Fruit fly (Drosophila melanogaster) whole organism: ENCODE results near the gene CG11590.

Source experiments
- CG8478 ChIP-seq: fragments of >200 bp; optimal IDR thresholded peaks from 2 replicates; lab custom pipeline; 2018; ENCODE audit warnings: inconsistent platforms
- Dll ChIP-seq: fragments of >200 bp; optimal IDR thresholded peaks from 2 replicates; lab custom pipeline; 2017
- EcR ChIP-seq, 2 experiments: fragments of >200 bp; optimal IDR thresholded peaks; 2 replicates each; lab custom pipeline; 2017; ENCODE audit warnings: missing biosample characterization in 2 of 2, missing genetic modification characterization in 2 of 2, missing genetic modification reagents in 2 of 2
- pan ChIP-seq: fragments of >200 bp; optimal IDR thresholded peaks from 2 replicates; lab custom pipeline; 2017
- psq ChIP-seq: fragments of >200 bp; optimal IDR thresholded peaks from 2 replicates; lab custom pipeline; 2017
- usp ChIP-seq: fragments of >200 bp; optimal IDR thresholded peaks from 2 replicates; lab custom pipeline; 2017; ENCODE audit warnings: missing biosample characterization, missing genetic modification characterization, mixed read lengths

Gene CG11590

DNA sequence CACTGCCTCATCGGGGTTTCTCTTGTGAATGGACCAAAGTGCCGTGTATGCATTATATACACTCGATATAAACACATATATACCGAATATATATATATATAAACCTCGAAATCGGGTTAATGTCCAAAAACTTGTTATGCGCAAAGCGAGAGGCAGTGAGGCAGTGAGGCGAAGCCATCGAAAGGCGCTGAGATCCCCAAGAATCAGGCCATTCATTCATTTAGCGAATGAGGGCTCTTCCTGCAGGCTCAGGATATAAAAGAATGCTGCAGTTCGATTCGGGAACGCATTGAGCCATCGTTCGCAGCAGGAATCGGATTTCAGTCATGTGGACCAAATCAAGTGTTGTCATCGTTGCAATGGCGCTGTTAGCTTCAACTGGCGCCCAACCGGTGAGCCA lies 13.0 kb upstream of the CG11590 start, which contains the start of gene CG12481:
CG12481 (plus strand) TSS at position 301 of the 400 bp plus-strand sequence.
- TF ChIP-seq Dll (lab: Kevin White, UChicago): no peak
- no peak for TF ChIP-seq pan (lab: Kevin White, UChicago)
- no peak for TF ChIP-seq CG8478 (lab: Kevin White, UChicago)
- TF ChIP-seq usp (GFP tag; lab: Kevin White, UChicago): no peak
- no peak for TF ChIP-seq psq (lab: Kevin White, UChicago)
- TF ChIP-seq EcR (GFP tag; optimal IDR thresholded peaks at IDR 0.05; lab: Kevin White, UChicago): no peak

DNA sequence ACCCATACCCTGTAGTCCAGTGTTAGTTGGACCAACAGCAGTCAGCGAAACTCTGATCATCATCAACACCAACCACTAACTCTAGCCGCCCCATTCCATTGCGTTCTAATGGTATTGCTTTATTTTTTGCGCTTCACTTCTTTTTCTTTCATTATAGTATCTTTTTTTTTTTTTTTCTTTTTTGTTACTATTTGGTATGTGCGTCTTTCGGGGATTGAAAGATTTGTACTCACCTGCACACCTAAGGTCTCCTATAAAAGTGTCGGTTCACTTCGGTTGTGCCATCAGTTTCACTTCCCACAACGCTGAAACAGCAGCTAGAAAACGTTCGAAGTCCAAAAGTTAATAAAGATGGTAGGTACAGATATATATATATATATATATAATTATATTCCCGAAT lies 10.8 kb upstream of the CG11590 start, which contains the start of gene CG11585:
CG11585 (plus strand) TSS at position 301 of the 400 bp plus-strand sequence.
- TF ChIP-seq usp (GFP tag; lab: Kevin White, UChicago) (no peak), CG8478 (lab: Kevin White, UChicago) (no peak), psq (lab: Kevin White, UChicago) (no peak), EcR (GFP tag; optimal IDR thresholded peaks at IDR 0.05; lab: Kevin White, UChicago) (no peak), Dll (lab: Kevin White, UChicago) (no peak), pan (lab: Kevin White, UChicago) (no peak)

DNA sequence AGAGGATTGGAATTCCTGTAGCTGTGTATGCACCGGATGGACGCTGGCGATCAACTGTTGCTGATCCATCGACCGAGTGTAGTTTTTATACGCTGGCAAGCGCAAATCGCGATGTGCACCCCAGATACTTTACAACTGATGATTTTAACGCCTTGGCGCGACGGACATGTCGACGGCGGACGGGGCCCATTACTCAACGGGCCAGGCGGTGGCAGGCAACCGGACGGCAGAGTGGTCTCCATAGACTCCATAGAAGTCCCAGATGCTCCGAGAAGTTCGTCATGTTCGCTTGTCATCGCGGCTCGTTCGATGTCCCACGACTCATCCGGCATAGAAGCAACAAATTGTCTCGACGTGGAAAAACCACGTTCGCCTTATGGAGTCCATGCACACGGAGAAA lies 8.1 kb upstream of the CG11590 start, which contains the start of gene CG13403:
CG13403 (minus strand) TSS at position 101 of the 400 bp plus-strand sequence.
- TF ChIP-seq usp (GFP tag; lab: Kevin White, UChicago) (no peak), EcR (GFP tag; optimal IDR thresholded peaks at IDR 0.05; lab: Kevin White, UChicago) (no peak), CG8478 (lab: Kevin White, UChicago) (no peak), psq (lab: Kevin White, UChicago) (no peak), Dll (lab: Kevin White, UChicago) (no peak), pan (lab: Kevin White, UChicago) (no peak)

DNA sequence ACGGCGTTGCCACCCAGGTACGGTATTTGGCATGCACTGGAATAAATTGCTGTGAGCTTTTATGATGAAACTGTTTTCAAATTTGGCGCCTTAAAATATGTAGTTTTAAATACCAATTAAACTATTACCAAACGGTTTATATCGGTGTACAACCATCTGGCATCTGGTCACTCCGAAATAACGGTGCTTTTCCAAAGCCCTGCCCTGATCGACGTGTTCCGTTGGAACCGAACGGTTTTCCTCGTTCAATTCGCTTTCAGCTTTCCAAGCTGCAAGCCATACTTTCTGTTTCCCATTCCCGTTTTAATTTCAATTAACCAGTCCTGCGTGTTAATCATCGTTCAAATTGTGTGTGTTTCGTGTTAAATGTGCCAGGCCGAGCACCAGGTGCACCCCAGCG lies 7.0 kb upstream of the CG11590 start, which contains the start of gene yl:
yl (plus strand) TSS at position 202 of the 400 bp plus-strand sequence.
- no peak for TF ChIP-seq EcR (GFP tag; optimal IDR thresholded peaks at IDR 0.05; lab: Kevin White, UChicago)
- TF ChIP-seq pan (lab: Kevin White, UChicago): no peak
- no peak for TF ChIP-seq Dll (lab: Kevin White, UChicago)
- TF ChIP-seq usp (GFP tag; lab: Kevin White, UChicago): no peak
- no peak for TF ChIP-seq CG8478 (lab: Kevin White, UChicago)
- TF ChIP-seq psq (lab: Kevin White, UChicago): no peak

DNA sequence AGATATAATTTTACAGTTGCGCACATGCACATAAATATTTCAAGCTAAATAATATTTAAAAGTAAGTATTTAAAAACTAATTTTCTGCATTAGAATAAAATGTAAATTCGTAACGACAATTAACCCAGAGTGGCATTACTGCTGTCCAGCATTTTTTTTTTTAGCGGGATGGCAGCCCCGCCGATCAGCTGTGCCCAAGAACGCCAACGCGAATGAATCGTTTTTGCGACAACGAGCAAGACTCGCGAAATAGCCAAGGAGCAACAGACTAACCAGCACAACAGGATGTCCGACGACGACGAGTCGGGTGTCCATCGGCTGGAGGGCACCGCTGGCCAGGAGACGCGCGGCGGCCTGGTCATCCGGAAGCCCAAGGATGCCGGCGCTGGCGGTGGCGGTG lies 1.2 kb downstream of the CG11590 start, which contains the start of gene Prp16:
Prp16 (plus strand) TSS at position 185 of the 400 bp plus-strand sequence.
- TF ChIP-seq EcR (GFP tag; optimal IDR thresholded peaks at IDR 0.05; lab: Kevin White, UChicago) (no peak), Dll (lab: Kevin White, UChicago) (no peak), CG8478 (lab: Kevin White, UChicago) (no peak), usp (GFP tag; lab: Kevin White, UChicago) (no peak), psq (lab: Kevin White, UChicago) (no peak), pan (lab: Kevin White, UChicago) (no peak)

DNA sequence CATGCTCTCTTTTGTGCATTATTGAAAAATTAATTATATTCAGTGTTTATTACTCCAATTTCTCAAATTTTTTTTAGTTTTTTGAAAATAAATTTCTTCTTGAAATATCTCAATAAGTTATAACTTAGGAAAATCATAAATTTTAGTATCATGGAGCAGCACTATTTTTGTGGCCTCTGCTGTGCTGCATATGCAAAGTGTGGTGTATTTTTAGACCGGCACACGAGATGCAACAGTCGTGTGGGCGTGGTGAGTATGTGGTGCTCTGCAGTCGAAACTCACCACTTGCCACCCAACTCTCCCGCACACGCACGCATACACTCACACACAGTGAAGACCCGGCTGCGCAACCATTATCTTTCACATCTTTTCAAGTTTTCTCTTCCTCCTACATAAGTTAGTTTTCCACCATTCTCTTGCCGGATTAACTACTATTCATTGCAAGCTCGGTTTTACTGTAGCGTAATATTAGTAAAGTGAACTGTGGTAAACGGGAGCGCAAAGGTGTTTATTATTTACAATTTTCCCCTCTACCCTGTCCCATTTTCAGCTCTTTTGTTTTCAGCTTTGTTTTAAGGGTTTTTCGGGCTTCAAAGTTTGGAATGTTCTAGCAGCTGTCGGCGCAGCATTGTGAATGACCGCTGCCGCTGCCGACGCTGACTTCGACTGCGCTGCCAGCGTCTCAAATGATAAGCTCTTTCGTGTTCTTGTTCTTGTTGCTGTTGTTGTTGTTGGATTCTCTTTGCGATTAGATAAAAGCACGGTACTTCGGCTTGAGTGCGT lies 8.6 kb downstream of the CG11590 start:
- TF ChIP-seq pan (lab: Kevin White, UChicago) (no peak), Dll (lab: Kevin White, UChicago) (no peak), usp (GFP tag; lab: Kevin White, UChicago) (no peak), psq (lab: Kevin White, UChicago) (no peak), EcR (GFP tag; optimal IDR thresholded peaks at IDR 0.05; lab: Kevin White, UChicago) (no peak), CG8478 (lab: Kevin White, UChicago) (no peak)

DNA sequence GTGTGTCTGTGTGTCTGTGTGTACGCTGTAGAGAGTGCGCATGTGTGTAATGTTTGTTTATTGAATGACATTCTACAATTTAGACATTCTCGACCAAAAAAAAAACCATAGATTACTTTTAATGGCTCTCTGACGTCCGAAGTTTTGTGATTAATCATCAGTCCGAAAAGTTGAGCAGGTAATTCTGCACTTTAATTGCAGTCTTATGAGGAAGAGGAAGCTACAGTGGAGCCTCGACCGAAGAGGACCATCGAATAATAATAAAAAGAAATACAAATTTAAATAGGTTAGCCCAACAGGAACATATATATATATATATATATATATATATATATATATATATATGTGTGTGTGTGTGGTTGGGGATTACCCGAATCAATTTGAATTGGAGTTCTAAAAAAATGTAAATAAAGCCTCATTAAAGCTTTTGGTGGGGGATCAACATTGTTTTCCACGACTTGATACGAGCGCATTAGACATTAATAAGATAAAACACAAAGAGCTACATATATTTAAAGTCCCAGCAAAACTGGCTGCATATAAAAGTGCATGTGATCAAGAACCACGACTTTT lies 9.3 kb downstream of the CG11590 start:
- no peak for TF ChIP-seq usp (GFP tag; lab: Kevin White, UChicago)
- no peak for TF ChIP-seq pan (lab: Kevin White, UChicago)
- TF ChIP-seq Dll (lab: Kevin White, UChicago): no peak

DNA sequence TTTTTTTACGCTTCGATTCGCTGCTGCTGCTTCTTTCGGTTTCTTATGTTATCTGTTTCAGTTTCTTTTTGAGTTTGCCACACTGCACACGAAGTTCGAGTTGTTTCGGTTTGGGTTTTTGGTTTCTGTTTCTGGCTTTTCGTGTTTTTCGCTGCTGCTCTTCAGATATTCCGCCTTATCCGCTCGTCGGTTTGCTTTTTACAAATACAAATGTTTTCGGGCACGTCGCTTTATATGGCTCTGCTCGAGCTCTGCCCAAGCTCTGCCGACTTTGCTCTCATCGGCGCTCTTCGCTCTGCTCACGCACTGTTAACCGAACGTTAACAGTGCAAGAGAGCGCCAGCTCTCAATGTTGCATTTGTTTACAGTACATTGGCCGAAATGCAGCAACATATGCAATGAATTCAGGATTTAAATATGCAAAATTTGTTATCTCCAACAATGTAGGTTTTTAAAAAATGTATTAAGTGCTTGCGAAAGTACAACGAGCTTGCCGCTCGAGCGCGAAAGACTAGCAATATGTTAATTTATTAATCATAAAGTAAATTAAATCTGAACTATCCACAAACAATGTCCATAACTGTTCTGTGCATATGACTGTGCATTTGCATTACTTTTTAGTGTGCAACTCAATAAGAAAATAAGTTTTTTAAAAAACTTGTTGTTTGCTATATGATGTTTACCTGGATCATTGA lies 11.4 kb downstream of the CG11590 start:
- TF ChIP-seq Dll (lab: Kevin White, UChicago): peak; percentile 47
- no peak for TF ChIP-seq EcR (GFP tag; optimal IDR thresholded peaks at IDR 0.05; lab: Kevin White, UChicago)

DNA sequence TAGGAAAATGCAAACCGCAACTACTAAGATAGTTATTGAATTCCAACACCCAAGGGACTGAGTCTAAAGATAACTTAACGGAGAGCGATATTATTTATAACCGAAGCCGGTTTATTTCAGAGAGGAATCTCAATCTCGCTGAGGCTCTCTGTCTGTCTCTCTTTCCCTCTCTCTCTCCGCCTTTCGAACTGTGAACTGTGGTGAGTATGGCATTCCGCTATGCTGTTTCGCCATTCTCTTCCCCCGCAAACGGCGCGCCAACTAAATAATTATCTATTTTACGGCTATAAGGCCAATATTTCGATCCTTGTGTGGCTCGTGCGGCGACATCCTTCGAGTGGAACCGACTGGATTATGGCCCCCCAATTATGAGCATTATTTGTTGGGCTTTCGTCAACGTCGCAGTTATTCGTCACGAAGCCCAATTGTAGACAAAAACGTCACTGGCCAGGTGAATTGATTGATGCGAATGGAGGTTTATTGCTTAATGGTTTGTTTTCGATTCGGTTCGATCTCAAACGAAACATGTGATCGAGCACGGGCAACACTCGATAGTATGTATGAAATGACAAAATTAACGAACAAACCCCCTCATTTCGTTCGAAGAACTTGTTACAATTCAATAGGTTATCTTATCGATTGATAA lies 12.3 kb downstream of the CG11590 start:
- TF ChIP-seq pan (lab: Kevin White, UChicago) (no peak), CG8478 (lab: Kevin White, UChicago) (no peak), psq (lab: Kevin White, UChicago) (no peak), Dll (lab: Kevin White, UChicago) (no peak), EcR (GFP tag; optimal IDR thresholded peaks at IDR 0.05; lab: Kevin White, UChicago) (no peak), usp (GFP tag; lab: Kevin White, UChicago) (no peak)

DNA sequence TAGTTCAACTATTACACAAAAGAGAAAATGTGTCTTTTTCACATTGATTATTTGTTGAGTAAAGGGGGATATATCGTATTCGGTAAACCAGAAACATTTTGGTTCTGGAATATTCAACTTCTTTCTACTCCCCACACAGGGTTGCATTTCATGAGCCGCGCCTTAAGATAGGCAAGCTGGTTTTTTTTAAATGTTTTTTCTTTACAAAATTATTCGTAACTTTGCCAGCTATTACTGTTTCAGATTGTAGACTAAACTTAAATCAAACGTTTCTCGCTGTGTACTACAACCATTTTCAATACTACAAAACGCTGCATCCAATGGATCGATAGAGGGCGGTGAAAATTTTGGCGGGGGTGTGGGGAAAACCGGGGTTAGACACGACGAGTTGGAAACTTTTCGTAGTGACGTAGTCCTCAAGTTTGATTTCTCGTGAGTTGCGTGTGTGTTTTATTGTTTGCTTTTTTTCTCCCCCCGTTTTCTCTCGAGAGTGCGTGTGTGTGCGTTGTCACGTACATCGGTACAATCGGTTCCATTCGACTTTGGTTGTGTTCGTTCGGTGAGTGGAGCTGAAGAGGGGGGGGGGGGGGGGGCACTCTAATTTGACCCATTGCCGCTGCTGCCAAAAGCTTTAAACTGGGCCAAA lies 13.7 kb downstream of the CG11590 start:
- TF ChIP-seq Dll (lab: Kevin White, UChicago): no peak
- no peak for TF ChIP-seq psq (lab: Kevin White, UChicago)
- TF ChIP-seq pan (lab: Kevin White, UChicago): no peak
- no peak for TF ChIP-seq usp (GFP tag; lab: Kevin White, UChicago)
- no peak for TF ChIP-seq EcR (GFP tag; optimal IDR thresholded peaks at IDR 0.05; lab: Kevin White, UChicago)
- no peak for TF ChIP-seq CG8478 (lab: Kevin White, UChicago)
